Fruit fly (Drosophila melanogaster): ENCODE results near the gene CG9988.
A peak's percentile ranks its signal among the peaks of the same experiment; 100 is the strongest.

Gene CG9988

DNA sequence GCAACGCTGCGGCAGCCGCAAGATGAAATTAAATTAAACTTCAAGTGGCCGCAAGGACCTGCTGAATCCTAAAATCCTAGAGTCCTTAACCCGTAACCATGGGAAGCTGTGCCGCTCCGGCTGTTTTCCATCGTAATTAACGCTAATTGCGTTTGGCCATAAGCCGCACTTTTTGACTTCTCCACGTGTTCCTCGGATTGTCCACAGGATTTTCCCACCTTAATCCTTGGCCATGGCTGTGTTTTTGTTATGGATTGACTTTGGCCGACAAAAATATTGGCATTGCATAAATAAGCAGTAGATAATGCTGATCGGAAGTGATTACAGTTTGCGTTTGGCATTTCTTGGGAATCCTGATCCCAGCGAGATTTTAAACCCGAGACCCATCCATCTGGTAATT lies 39.9 kb upstream of the CG9988 start:
- TF ChIP-seq CG12768 (GFP tag; optimal IDR thresholded peaks at IDR 0.05) = no peak
- TF ChIP-seq kay (GFP tag; ENCODE audit: borderline replicate concordance) = no peak
- no peak for TF ChIP-seq cnc (optimal IDR thresholded peaks at IDR 0.05)
- TF ChIP-seq CG7101 (tag; optimal IDR thresholded peaks at IDR 0.05) = no peak
- no peak for TF ChIP-seq CG5204 (GFP tag; optimal IDR thresholded peaks at IDR 0.05)
- TF ChIP-seq toe (GFP tag; optimal IDR thresholded peaks at IDR 0.05) = no peak
- no peak for TF ChIP-seq Mnt (GFP tag; optimal IDR thresholded peaks at IDR 0.05)
- TF ChIP-seq CG7045 (GFP tag; optimal IDR thresholded peaks at IDR 0.05) = no peak
- no peak for TF ChIP-seq cic (GFP tag; optimal IDR thresholded peaks at IDR 0.05)
- TF ChIP-seq CG1620 (GFP tag; optimal IDR thresholded peaks at IDR 0.05) = no peak
- TF ChIP-seq ovo (GFP tag; optimal IDR thresholded peaks at IDR 0.05) = no peak

DNA sequence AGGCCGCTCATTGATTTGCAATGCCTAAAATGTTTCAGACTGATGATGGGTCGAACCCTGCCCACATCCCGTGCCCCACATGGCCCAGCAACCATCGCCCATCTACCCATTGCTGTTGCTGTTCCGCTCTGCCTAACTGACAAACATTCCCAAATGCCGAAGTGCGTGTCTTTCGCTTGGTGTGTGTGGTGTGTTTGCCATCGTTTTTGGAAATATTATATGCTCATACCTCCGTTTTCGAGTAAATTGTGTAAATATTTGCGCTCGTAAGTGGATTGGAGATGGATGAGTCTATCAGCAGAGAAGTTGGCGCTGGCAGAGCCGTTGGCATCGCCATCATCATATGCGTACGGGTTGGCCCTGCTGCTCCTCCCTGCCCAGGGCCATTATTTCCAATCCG lies 38.7 kb upstream of the CG9988 start:
- TF ChIP-seq ovo (GFP tag; optimal IDR thresholded peaks at IDR 0.05) (no peak), bab1 (GFP tag; optimal IDR thresholded peaks at IDR 0.05) (no peak), kay (GFP tag; ENCODE audit: borderline replicate concordance) (no peak), CG7101 (tag; optimal IDR thresholded peaks at IDR 0.05) (no peak), Hr96 (GFP tag; optimal IDR thresholded peaks at IDR 0.05) (no peak), toe (GFP tag; optimal IDR thresholded peaks at IDR 0.05) (no peak), Crg-1 (GFP tag; optimal IDR thresholded peaks at IDR 0.05) (no peak), Clk (GFP tag; optimal IDR thresholded peaks at IDR 0.05) (no peak), CG5204 (GFP tag; optimal IDR thresholded peaks at IDR 0.05) (no peak), Mnt (GFP tag; optimal IDR thresholded peaks at IDR 0.05) (no peak), CG11617 (GFP tag; optimal IDR thresholded peaks at IDR 0.05) (no peak), cnc (optimal IDR thresholded peaks at IDR 0.05) (no peak)

DNA sequence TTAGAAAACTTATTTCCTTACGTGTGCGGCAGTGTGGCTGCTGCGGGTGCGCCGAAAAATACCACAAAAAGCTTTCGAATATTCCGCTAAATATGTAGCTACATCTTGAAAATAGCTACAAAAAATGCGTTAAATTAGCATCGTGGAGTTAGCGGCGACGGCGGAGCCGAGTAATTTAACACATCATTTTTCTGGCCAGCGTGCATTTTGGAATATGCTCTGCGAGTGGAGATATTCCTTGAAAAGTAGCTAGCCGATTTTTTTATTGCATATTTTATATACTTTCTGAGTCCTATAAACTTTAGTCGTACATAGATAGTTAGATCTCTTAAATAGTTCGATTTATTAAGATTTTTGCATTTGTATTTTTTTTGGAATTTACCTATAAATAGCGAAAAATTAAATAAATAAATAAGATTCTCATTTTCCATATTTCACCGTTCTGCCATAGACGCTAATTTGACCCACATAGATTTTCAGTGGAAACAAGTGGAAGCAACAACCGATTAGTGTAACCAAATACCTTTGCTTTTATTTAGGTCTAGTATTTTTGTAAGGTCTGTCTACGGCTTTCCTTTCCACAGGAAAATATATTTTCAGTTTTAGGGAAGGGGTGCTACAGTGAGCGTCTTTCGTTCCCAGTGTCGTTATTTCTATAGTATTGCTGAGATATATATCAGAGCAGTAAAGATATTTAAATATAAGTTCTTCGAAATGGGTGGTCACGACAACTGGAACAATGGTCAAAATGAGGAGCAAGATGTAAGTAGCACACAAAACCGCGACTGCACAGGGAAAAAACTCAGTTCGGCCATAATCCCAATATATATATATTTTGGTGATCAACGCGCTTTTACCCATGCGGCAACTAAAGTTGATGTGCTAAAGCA lies 36.7 kb upstream of the CG9988 start, which contains the start of the genes Noa36 and Hrb98DE:
Gene Noa36, minus strand, starts transcription at position 51 of the 890 bp plus-strand sequence.
Gene Hrb98DE, plus strand, starts transcription at position 597 of the 890 bp plus-strand sequence.
- no peak for TF ChIP-seq CG7045 (GFP tag; optimal IDR thresholded peaks at IDR 0.05)
- peak; percentile 40 for TF ChIP-seq Hr96 (GFP tag; optimal IDR thresholded peaks at IDR 0.05)
- TF ChIP-seq CG1620 (GFP tag; optimal IDR thresholded peaks at IDR 0.05) = peak; percentile 22
- TF ChIP-seq ovo (GFP tag; optimal IDR thresholded peaks at IDR 0.05) = no peak
- peak; percentile 36 for TF ChIP-seq CG7101 (tag; optimal IDR thresholded peaks at IDR 0.05)
- peak; percentile 65 for TF ChIP-seq toe (GFP tag; optimal IDR thresholded peaks at IDR 0.05)
- TF ChIP-seq CG12768 (GFP tag; optimal IDR thresholded peaks at IDR 0.05) = peak; percentile 8

DNA sequence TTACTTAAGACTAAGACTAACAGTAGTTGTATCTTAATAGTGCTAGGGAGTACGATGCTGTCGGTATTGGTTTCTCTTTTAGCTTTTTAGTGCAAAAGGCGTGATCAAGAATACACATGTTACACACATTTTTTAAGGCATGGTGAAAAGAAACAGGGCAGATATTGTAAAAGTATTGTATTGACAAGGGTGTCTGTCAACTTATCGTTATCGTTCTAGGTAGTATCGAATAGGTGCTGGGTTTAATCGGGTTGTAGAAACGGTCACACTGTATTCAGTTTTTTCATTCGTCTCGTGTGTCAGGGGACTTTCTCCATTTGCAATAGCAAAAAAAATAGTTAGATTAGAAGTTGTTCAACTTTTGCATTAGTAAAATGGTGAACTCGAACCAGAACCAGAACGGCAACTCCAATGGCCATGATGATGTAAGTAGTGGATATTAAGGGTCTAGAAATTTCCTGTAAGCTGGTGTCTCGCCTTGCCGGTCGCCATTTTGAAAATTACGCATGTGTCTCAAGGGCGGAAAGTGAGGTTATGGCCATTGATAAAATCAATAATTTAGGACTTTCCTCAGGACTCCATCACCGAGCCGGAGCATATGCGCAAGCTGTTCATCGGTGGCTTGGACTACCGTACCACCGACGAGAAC lies 35.9 kb upstream of the CG9988 start:
- TF ChIP-seq CG7045 (GFP tag; optimal IDR thresholded peaks at IDR 0.05) (no peak), Mnt (GFP tag; optimal IDR thresholded peaks at IDR 0.05) (peak; percentile 90), pad (GFP tag; optimal IDR thresholded peaks at IDR 0.05) (peak; percentile 19), CG33017 (tag; optimal IDR thresholded peaks at IDR 0.05) (no peak), CG1620 (GFP tag; optimal IDR thresholded peaks at IDR 0.05) (no peak), Hr96 (GFP tag; optimal IDR thresholded peaks at IDR 0.05) (peak; percentile 54), bab1 (GFP tag; optimal IDR thresholded peaks at IDR 0.05) (no peak), kay (GFP tag; ENCODE audit: borderline replicate concordance) (no peak), CG14711 (tag; optimal IDR thresholded peaks at IDR 0.05) (no peak), CG5204 (GFP tag; optimal IDR thresholded peaks at IDR 0.05) (no peak), Clk (GFP tag; optimal IDR thresholded peaks at IDR 0.05) (no peak), Crg-1 (GFP tag; optimal IDR thresholded peaks at IDR 0.05) (peak; percentile 49), cnc (optimal IDR thresholded peaks at IDR 0.05) (no peak), cic (GFP tag; optimal IDR thresholded peaks at IDR 0.05) (peak; percentile 18), ovo (GFP tag; optimal IDR thresholded peaks at IDR 0.05) (peak; percentile 39), CG7101 (tag; optimal IDR thresholded peaks at IDR 0.05) (peak; percentile 49), tj (GFP tag; optimal IDR thresholded peaks at IDR 0.05) (no peak), CG11617 (GFP tag; optimal IDR thresholded peaks at IDR 0.05) (peak; percentile 43), CG12768 (GFP tag; optimal IDR thresholded peaks at IDR 0.05) (no peak), toe (GFP tag; optimal IDR thresholded peaks at IDR 0.05) (no peak)

DNA sequence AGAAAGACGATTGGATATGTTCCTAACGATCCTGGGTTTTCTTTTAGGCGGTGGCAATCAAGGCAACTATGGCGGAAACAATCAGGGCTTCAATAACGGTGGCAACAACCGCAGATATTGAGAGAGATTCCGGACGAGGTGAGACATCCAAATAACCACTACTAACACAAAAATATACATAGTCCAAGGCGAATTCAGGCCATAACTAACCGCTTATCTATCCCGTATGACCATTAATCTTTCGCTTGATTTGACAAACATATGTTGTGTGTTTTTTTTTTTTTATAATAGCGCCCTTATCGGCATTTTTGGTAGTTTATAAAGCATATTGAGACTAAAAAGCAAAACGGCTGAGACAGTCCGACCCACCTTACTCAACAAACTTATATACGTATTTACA lies 32.6 kb upstream of the CG9988 start:
- TF ChIP-seq tj (GFP tag; optimal IDR thresholded peaks at IDR 0.05) (no peak), CG7101 (tag; optimal IDR thresholded peaks at IDR 0.05) (no peak), pad (GFP tag; optimal IDR thresholded peaks at IDR 0.05) (no peak), CG14711 (tag; optimal IDR thresholded peaks at IDR 0.05) (no peak), CG33017 (tag; optimal IDR thresholded peaks at IDR 0.05) (no peak), kay (GFP tag; ENCODE audit: borderline replicate concordance) (no peak), CG5204 (GFP tag; optimal IDR thresholded peaks at IDR 0.05) (no peak), CG11617 (GFP tag; optimal IDR thresholded peaks at IDR 0.05) (no peak), toe (GFP tag; optimal IDR thresholded peaks at IDR 0.05) (no peak), Crg-1 (GFP tag; optimal IDR thresholded peaks at IDR 0.05) (no peak), CG1620 (GFP tag; optimal IDR thresholded peaks at IDR 0.05) (no peak), bab1 (GFP tag; optimal IDR thresholded peaks at IDR 0.05) (no peak), Hr96 (GFP tag; optimal IDR thresholded peaks at IDR 0.05) (no peak), Clk (GFP tag; optimal IDR thresholded peaks at IDR 0.05) (no peak), CG12768 (GFP tag; optimal IDR thresholded peaks at IDR 0.05) (no peak), Mnt (GFP tag; optimal IDR thresholded peaks at IDR 0.05) (no peak), cic (GFP tag; optimal IDR thresholded peaks at IDR 0.05) (no peak)

All from whole organism, adult.